Fruit fly (Drosophila melanogaster): ENCODE measurements around the gene unc-13.

- TF ChIP-seq CG8478 (optimal IDR thresholded peaks at IDR 0.05) (no peak), CTCF (optimal IDR thresholded peaks at IDR 0.05) (no peak)
Observed at dm6 chr4:846092-846491, 66.0 kb downstream of the unc-13 start.

All from S2 (cell line).